Fruit fly (Drosophila melanogaster): ENCODE results near the gene Txl.

- TF ChIP-seq CTCF (optimal IDR thresholded peaks at IDR 0.05) (no peak), CG8478 (optimal IDR thresholded peaks at IDR 0.05) (no peak)
Observed at dm6 chr3L:5765844-5766200, at the start of gene Txl.
